Fruit fly (Drosophila melanogaster) whole organism, embryonic: ENCODE results near the gene CG10948.

Experiments
- CG10366 ChIP-seq: fragments of 200-800 bp; sonication (Bioruptor generic); IDR thresholded peaks from 2 replicates; pipeline ENCODE4 v1.3.6; 2022; ENCODE audit warnings: missing biosample characterization, missing genetic modification characterization
- CG10565 ChIP-seq: fragments of 200-800 bp; sonication (Bioruptor generic); optimal IDR thresholded peaks from 3 replicates; lab custom pipeline; 2016; ENCODE audit warnings: missing biosample characterization, mild to moderate bottlenecking, missing genetic modification characterization
- CG10959 ChIP-seq: fragments of 200-800 bp; sonication (Bioruptor generic); IDR thresholded peaks from 2 replicates; pipeline ENCODE4 v1.3.6; 2022; ENCODE audit warnings: missing biosample characterization, missing genetic modification characterization
- CG11247 ChIP-seq: fragments of 200-800 bp; sonication (Bioruptor generic); IDR thresholded peaks from 2 replicates; pipeline ENCODE4 v1.3.6; 2022; ENCODE audit warnings: missing biosample characterization, missing genetic modification characterization
- CG11456 ChIP-seq: fragments of 200-800 bp; sonication (Bioruptor generic); IDR thresholded peaks from 3 replicates; pipeline ENCODE4 v1.3.6; 2022; ENCODE audit warnings: missing biosample characterization, missing genetic modification characterization
- CG16813 ChIP-seq: fragments of 200-800 bp; sonication (Bioruptor generic); IDR thresholded peaks from 3 replicates; pipeline ENCODE4 v1.3.6; 2022; ENCODE audit warnings: missing biosample characterization, missing genetic modification characterization; ENCODE audit not compliant: partially characterized antibody
- CG17359 ChIP-seq: fragments of 200-800 bp; sonication (Bioruptor generic); optimal IDR thresholded peaks from 3 replicates; lab custom pipeline; 2018; ENCODE audit warnings: missing biosample characterization, mild to moderate bottlenecking, missing genetic modification characterization, moderate library complexity
- CG17385 ChIP-seq: fragments of 200-800 bp; sonication (Bioruptor generic); optimal IDR thresholded peaks from 3 replicates; lab custom pipeline; 2018; ENCODE audit warnings: missing biosample characterization, mild to moderate bottlenecking, missing genetic modification characterization
- CG17568 ChIP-seq: fragments of 200-800 bp; sonication (Bioruptor generic); optimal IDR thresholded peaks from 2 replicates; lab custom pipeline; 2018; ENCODE audit warnings: missing biosample characterization, mild to moderate bottlenecking, missing genetic modification characterization, moderate library complexity
- CG17802 ChIP-seq: fragments of 200-800 bp; sonication (Bioruptor generic); optimal IDR thresholded peaks from 2 replicates; lab custom pipeline; 2018; ENCODE audit warnings: missing biosample characterization, mild to moderate bottlenecking, missing genetic modification characterization, moderate library complexity
- CG3163 ChIP-seq: fragments of 200-800 bp; sonication (Bioruptor generic); optimal IDR thresholded peaks from 3 replicates; lab custom pipeline; 2016; ENCODE audit warnings: missing biosample characterization, missing genetic modification characterization
- CG3407 ChIP-seq: fragments of 200-800 bp; sonication (Bioruptor generic); optimal IDR thresholded peaks from 2 replicates; lab custom pipeline; 2018; ENCODE audit warnings: missing biosample characterization, mild to moderate bottlenecking, missing genetic modification characterization
- CG3838 ChIP-seq: fragments of 200-800 bp; sonication (Bioruptor generic); optimal IDR thresholded peaks from 3 replicates; lab custom pipeline; 2016; ENCODE audit warnings: missing biosample characterization, missing genetic modification characterization
- CG5953 ChIP-seq: fragments of 200-800 bp; sonication (Bioruptor generic); IDR thresholded peaks from 2 replicates; pipeline ENCODE4 v1.3.6; 2022; ENCODE audit warnings: missing biosample characterization, missing genetic modification characterization
- CG9215 ChIP-seq: fragments of 200-800 bp; sonication (Bioruptor generic); IDR thresholded peaks from 2 replicates; pipeline ENCODE4 v1.3.6; 2022; ENCODE audit warnings: missing biosample characterization, missing genetic modification characterization
- CG9876 ChIP-seq: fragments of 200-800 bp; sonication (Bioruptor generic); optimal IDR thresholded peaks from 2 replicates; lab custom pipeline; 2016; ENCODE audit warnings: missing biosample characterization, missing genetic modification characterization
- CoRest ChIP-seq: fragments of 200-800 bp; sonication (Bioruptor generic); optimal IDR thresholded peaks from 3 replicates; lab custom pipeline; 2018; ENCODE audit warnings: missing biosample characterization, mild to moderate bottlenecking, missing genetic modification characterization, moderate library complexity
- D19B ChIP-seq: fragments of 200-800 bp; sonication (Bioruptor generic); optimal IDR thresholded peaks from 2 replicates; lab custom pipeline; 2017; ENCODE audit warnings: missing biosample characterization, mild to moderate bottlenecking, missing genetic modification characterization
- Dek ChIP-seq: fragments of 200-800 bp; sonication (Bioruptor generic); optimal IDR thresholded peaks from 3 replicates; lab custom pipeline; 2019; ENCODE audit warnings: missing biosample characterization, mild to moderate bottlenecking, missing genetic modification characterization, moderate library complexity
- Fer3 ChIP-seq: fragments of 200-800 bp; sonication (Bioruptor generic); optimal IDR thresholded peaks from 2 replicates; lab custom pipeline; 2018; ENCODE audit warnings: missing biosample characterization, mild to moderate bottlenecking, missing genetic modification characterization, moderate library complexity
- Gsc ChIP-seq: fragments of 200-800 bp; sonication (Bioruptor generic); IDR thresholded peaks from 2 replicates; pipeline ENCODE4 v1.3.6; 2022; ENCODE audit warnings: missing biosample characterization, missing genetic modification characterization
- NK7.1 ChIP-seq: fragments of 200-800 bp; sonication (Bioruptor generic); optimal IDR thresholded peaks from 3 replicates; lab custom pipeline; 2016; ENCODE audit warnings: missing biosample characterization, missing genetic modification characterization
- Nf-YC ChIP-seq: fragments of 200-800 bp; optimal IDR thresholded peaks from 3 replicates; lab custom pipeline; 2019; ENCODE audit warnings: missing biosample characterization, mild to moderate bottlenecking, missing genetic modification characterization, moderate library complexity
- Vsx1 ChIP-seq: fragments of 200-800 bp; sonication (Bioruptor generic); optimal IDR thresholded peaks from 2 replicates; lab custom pipeline; 2017; ENCODE audit warnings: missing biosample characterization, mild to moderate bottlenecking, missing genetic modification characterization, missing genetic modification reagents
- al ChIP-seq: fragments of 200-800 bp; sonication (Bioruptor generic); IDR thresholded peaks from 2 replicates; pipeline ENCODE4 v1.3.6; 2022; ENCODE audit warnings: missing biosample characterization, missing genetic modification characterization
- ash1 ChIP-seq: fragments of 200-800 bp; sonication (Bioruptor generic); optimal IDR thresholded peaks from 2 replicates; lab custom pipeline; 2018; ENCODE audit warnings: missing biosample characterization, mild to moderate bottlenecking, missing genetic modification characterization
- bab2 ChIP-seq: fragments of 200-800 bp; sonication (Bioruptor generic); optimal IDR thresholded peaks from 2 replicates; lab custom pipeline; 2016; ENCODE audit warnings: missing biosample characterization, missing genetic modification characterization
- cas ChIP-seq: fragments of 200-800 bp; sonication (Bioruptor generic); IDR thresholded peaks from 2 replicates; pipeline ENCODE4 v1.3.6; 2022; ENCODE audit warnings: missing biosample characterization, missing genetic modification characterization
- croc ChIP-seq: fragments of 200-800 bp; sonication (Bioruptor generic); conservative IDR thresholded peaks from 3 replicates; pipeline ENCODE4 v1.3.6; 2022; ENCODE audit warnings: missing biosample characterization, missing genetic modification characterization
- cwo ChIP-seq: fragments of 200-800 bp; sonication (Bioruptor generic); optimal IDR thresholded peaks from 3 replicates; lab custom pipeline; 2017; ENCODE audit warnings: missing biosample characterization, missing genetic modification characterization, mild to moderate bottlenecking, moderate library complexity, missing genetic modification reagents
- ems ChIP-seq: fragments of 200-800 bp; sonication (Bioruptor generic); optimal IDR thresholded peaks from 3 replicates; lab custom pipeline; 2016; ENCODE audit warnings: missing biosample characterization, missing genetic modification characterization
- exex ChIP-seq: fragments of 200-800 bp; sonication (Bioruptor generic); optimal IDR thresholded peaks from 4 replicates; lab custom pipeline; 2018; ENCODE audit warnings: missing biosample characterization, mild to moderate bottlenecking, missing genetic modification characterization, moderate library complexity
- fd102C ChIP-seq: fragments of 200-800 bp; sonication (Bioruptor generic); optimal IDR thresholded peaks from 2 replicates; lab custom pipeline; 2018; ENCODE audit warnings: missing biosample characterization, mild to moderate bottlenecking, missing genetic modification characterization, moderate library complexity
- fd3F ChIP-seq: fragments of 200-800 bp; sonication (Bioruptor generic); optimal IDR thresholded peaks from 2 replicates; lab custom pipeline; 2018; ENCODE audit warnings: missing biosample characterization, mild to moderate bottlenecking, missing genetic modification characterization, moderate library complexity
- fu2 ChIP-seq: fragments of 200-800 bp; sonication (Bioruptor generic); optimal IDR thresholded peaks from 2 replicates; lab custom pipeline; 2016; ENCODE audit warnings: missing biosample characterization, missing genetic modification characterization
- gce ChIP-seq: fragments of 200-800 bp; sonication (Bioruptor generic); IDR thresholded peaks from 3 replicates; pipeline ENCODE4 v1.3.6; 2022; ENCODE audit warnings: missing biosample characterization, missing genetic modification characterization
- gem ChIP-seq: fragments of 200-800 bp; sonication (Bioruptor generic); optimal IDR thresholded peaks from 2 replicates; lab custom pipeline; 2019; ENCODE audit warnings: missing biosample characterization, mild to moderate bottlenecking, missing genetic modification characterization, moderate library complexity
- maf-S ChIP-seq: fragments of 200-800 bp; sonication (Bioruptor generic); optimal IDR thresholded peaks from 2 replicates; lab custom pipeline; 2016; ENCODE audit warnings: missing biosample characterization, missing genetic modification characterization
- mam ChIP-seq: fragments of 200-800 bp; sonication (Bioruptor generic); optimal IDR thresholded peaks from 3 replicates; lab custom pipeline; 2016; ENCODE audit warnings: missing biosample characterization, missing genetic modification characterization
- nerfin-1 ChIP-seq: fragments of 200-800 bp; sonication (Bioruptor generic); optimal IDR thresholded peaks from 3 replicates; lab custom pipeline; 2019; ENCODE audit warnings: missing biosample characterization, mild to moderate bottlenecking, missing genetic modification characterization, moderate library complexity
- phol ChIP-seq: fragments of 200-800 bp; sonication (Bioruptor generic); optimal IDR thresholded peaks from 3 replicates; lab custom pipeline; 2018; ENCODE audit warnings: missing biosample characterization, mild to moderate bottlenecking, missing genetic modification characterization, moderate library complexity
- psq ChIP-seq: fragments of 200-800 bp; sonication (Bioruptor generic); optimal IDR thresholded peaks from 2 replicates; lab custom pipeline; 2017; ENCODE audit warnings: missing biosample characterization, missing genetic modification characterization
- repo ChIP-seq: fragments of 200-800 bp; sonication (Bioruptor generic); optimal IDR thresholded peaks from 2 replicates; lab custom pipeline; 2016; ENCODE audit warnings: missing biosample characterization, missing genetic modification characterization
- salm ChIP-seq: fragments of 200-800 bp; sonication (Bioruptor generic); optimal IDR thresholded peaks from 2 replicates; lab custom pipeline; 2018; ENCODE audit warnings: missing biosample characterization, mild to moderate bottlenecking, missing genetic modification characterization
- sob ChIP-seq: fragments of 200-800 bp; sonication (Bioruptor generic); IDR thresholded peaks from 2 replicates; pipeline ENCODE4 v1.3.6; 2022; ENCODE audit warnings: missing biosample characterization, missing genetic modification characterization
- tgo ChIP-seq: fragments of 200-800 bp; sonication (Bioruptor generic); IDR thresholded peaks from 3 replicates; pipeline ENCODE4 v1.3.6; 2022; ENCODE audit warnings: missing biosample characterization, missing genetic modification characterization
- tio ChIP-seq: fragments of 200-800 bp; sonication (Bioruptor generic); optimal IDR thresholded peaks from 2 replicates; lab custom pipeline; 2017; ENCODE audit warnings: missing biosample characterization, missing genetic modification characterization, inconsistent platforms
- tll ChIP-seq, 2 experiments: fragments of 200-800 bp in 1 of 2; fragments of >200 bp in 1 of 2; sonication (Bioruptor generic) in 1 of 2; optimal IDR thresholded peaks; 2 replicates each; lab custom pipeline; 2017 to 2019; ENCODE audit warnings: missing biosample characterization in 2 of 2, missing genetic modification characterization in 2 of 2, mild to moderate bottlenecking in 1 of 2, moderate library complexity in 1 of 2
- wor ChIP-seq: fragments of 200-800 bp; sonication (Bioruptor generic); IDR thresholded peaks from 2 replicates; pipeline ENCODE4 v1.3.6; 2022; ENCODE audit warnings: missing biosample characterization, missing genetic modification characterization

CG10948 gene

dm6 chr3L:12843056-12843799 lies 6.7 kb downstream of the CG10948 start, which contains the start of gene nebu (continued):
- TF ChIP-seq bab2 (GFP tag; lab: Kevin White, UChicago) (peak; percentile 97), CG11247 (GFP tag; lab: Robert Waterston, UW) (peak; percentile 96), Vsx1 (GFP tag; lab: Kevin White, UChicago) (peak; percentile 87), fu2 (GFP tag; lab: Kevin White, UChicago) (peak; percentile 98), psq (GFP tag; lab: Kevin White, UChicago) (peak; percentile 67), tio (GFP tag; lab: Kevin White, UChicago) (peak; percentile 94), cwo (GFP tag; lab: Kevin White, UChicago) (peak; percentile 97), tll (GFP tag; optimal IDR thresholded peaks at IDR 0.05; lab: Kevin White, UChicago) (no peak), CG11456 (GFP tag; lab: Robert Waterston, UW) (peak; percentile 97), repo (GFP tag; lab: Kevin White, UChicago) (peak; percentile 94), CG10565 (peak; percentile 83), CoRest (peak; percentile 94), exex (peak; percentile 83), Gsc (GFP tag; lab: Robert Waterston, UW) (no peak), Fer3 (tag; lab: Kevin White, UChicago) (peak; percentile 97), nerfin-1 (peak; percentile 67), Dek (tag; lab: Kevin White, UChicago) (peak; percentile 97), CG10959 (GFP tag; lab: Robert Waterston, UW) (peak; percentile 84), maf-S (GFP tag; lab: Kevin White, UChicago) (peak; percentile 96), tgo (peak; percentile 96), CG16813 (GFP tag; lab: Robert Waterston, UW) (no peak), CG5953 (GFP tag; lab: Robert Waterston, UW) (peak; percentile 90), CG3163 (GFP tag; lab: Kevin White, UChicago) (peak; percentile 91), CG17385 (GFP tag; lab: Kevin White, UChicago) (peak; percentile 91), CG9215 (peak; percentile 94), fd3F (GFP tag; lab: Kevin White, UChicago) (peak; percentile 96), Nf-YC (peak; percentile 81), phol (tag; lab: Kevin White, UChicago) (peak; percentile 86), CG3838 (peak; percentile 88), CG10366 (GFP tag; lab: Robert Waterston, UW) (peak; percentile 95), CG17568 (GFP tag; lab: Kevin White, UChicago) (peak; percentile 92), cas (GFP tag; lab: Robert Waterston, UW) (peak; percentile 92), wor (GFP tag; lab: Robert Waterston, UW) (peak; percentile 84), gem (peak; percentile 96), sob (peak; percentile 98), salm (tag; lab: Kevin White, UChicago) (peak; percentile 84), CG17802 (tag; lab: Kevin White, UChicago) (peak; percentile 65), mam (GFP tag; lab: Kevin White, UChicago) (peak; percentile 98), CG3407 (GFP tag; lab: Kevin White, UChicago) (peak; percentile 78), croc (GFP tag; lab: Robert Waterston, UW) (peak; percentile 80), al (GFP tag; lab: Robert Waterston, UW) (peak; percentile 97; the same call in 1 of the 2 replicates), ash1 (peak; percentile 84), CG9876 (peak; percentile 92), NK7.1 (GFP tag; lab: Kevin White, UChicago) (peak; percentile 95), fd102C (GFP tag; lab: Kevin White, UChicago) (peak; percentile 5), gce (GFP tag; lab: Robert Waterston, UW) (peak; percentile 92; the same call in 2 of the 3 replicates), CG17359 (tag; lab: Kevin White, UChicago) (peak; percentile 95), D19B (GFP tag; lab: Kevin White, UChicago) (peak; percentile 89), ems (GFP tag; lab: Kevin White, UChicago) (peak; percentile 95)
